Fruit fly (Drosophila melanogaster) Kc167 (cell line): Measurements from ENCODE around the gene CG6000.

Experiments used
- Myc ChIP-seq: fragments of >200 bp; optimal IDR thresholded peaks from 2 replicates; lab custom pipeline; 2017; ENCODE audit warnings: missing external identifiers
- Sin3A ChIP-seq: fragments of >200 bp; optimal IDR thresholded peaks from 2 replicates; lab custom pipeline; 2018; ENCODE audit warnings: missing external identifiers
- h ChIP-seq: fragments of >200 bp; optimal IDR thresholded peaks from 3 replicates; lab custom pipeline; 2018; ENCODE audit warnings: missing external identifiers
- psq ChIP-seq: fragments of >200 bp; optimal IDR thresholded peaks from 2 replicates; lab custom pipeline; 2017; ENCODE audit warnings: missing external identifiers
- ttk ChIP-seq: sonication (Bioruptor generic); optimal IDR thresholded peaks from 2 replicates; lab custom pipeline; 2017; ENCODE audit warnings: missing external identifiers

- TF ChIP-seq ttk (lab: Kevin White, UChicago) (no peak), psq (lab: Kevin White, UChicago) (no peak), h (lab: Kevin White, UChicago) (no peak), Myc (lab: Kevin White, UChicago) (no peak), Sin3A (no peak)
Measured at dm6 chr3R:24101437-24101836, 47.2 kb downstream of the CG6000 start.
